Fruit fly (Drosophila melanogaster) whole organism, embryonic: ENCODE data around the gene MtnF.

Experiments
- Bdp1 ChIP-seq: fragments of 200-800 bp; sonication (Bioruptor generic); optimal IDR thresholded peaks from 3 replicates; lab custom pipeline; 2016; ENCODE audit warnings: missing biosample characterization, missing genetic modification characterization
- Bteb2 ChIP-seq: fragments of 200-800 bp; sonication (Bioruptor generic); optimal IDR thresholded peaks from 2 replicates; lab custom pipeline; 2016; ENCODE audit warnings: missing biosample characterization, missing genetic modification characterization
- C15 ChIP-seq: fragments of 200-800 bp; sonication (Bioruptor generic); IDR thresholded peaks from 3 replicates; pipeline ENCODE4 v1.3.6; 2022; ENCODE audit warnings: missing biosample characterization, missing genetic modification characterization
- CG10147 ChIP-seq: fragments of 200-800 bp; sonication (Bioruptor generic); optimal IDR thresholded peaks from 2 replicates; lab custom pipeline; 2019; ENCODE audit warnings: missing biosample characterization, mild to moderate bottlenecking, missing genetic modification characterization, moderate library complexity
- CG10267 ChIP-seq: fragments of 200-800 bp; sonication (Bioruptor generic); optimal IDR thresholded peaks from 2 replicates; lab custom pipeline; 2018; ENCODE audit warnings: missing biosample characterization, mild to moderate bottlenecking, missing genetic modification characterization, moderate library complexity
- CG10431 ChIP-seq: fragments of 200-800 bp; sonication (Bioruptor generic); optimal IDR thresholded peaks from 3 replicates; lab custom pipeline; 2018; ENCODE audit warnings: missing biosample characterization, mild to moderate bottlenecking, missing genetic modification characterization
- CG13775 ChIP-seq: fragments of 200-800 bp; sonication (Bioruptor generic); optimal IDR thresholded peaks from 3 replicates; lab custom pipeline; 2017; ENCODE audit warnings: missing biosample characterization, mild to moderate bottlenecking, missing genetic modification characterization
- CG15269 ChIP-seq: fragments of 200-800 bp; sonication (Bioruptor generic); optimal IDR thresholded peaks from 2 replicates; lab custom pipeline; 2018; ENCODE audit warnings: missing biosample characterization, mild to moderate bottlenecking, missing genetic modification characterization, moderate library complexity
- CG15514 ChIP-seq: fragments of 200-800 bp; sonication (Bioruptor generic); optimal IDR thresholded peaks from 3 replicates; lab custom pipeline; 2017; ENCODE audit warnings: missing biosample characterization, missing genetic modification characterization, mild to moderate bottlenecking, moderate library complexity, missing genetic modification reagents
- CG17385 ChIP-seq: fragments of 200-800 bp; sonication (Bioruptor generic); optimal IDR thresholded peaks from 3 replicates; lab custom pipeline; 2018; ENCODE audit warnings: missing biosample characterization, mild to moderate bottlenecking, missing genetic modification characterization
- CG17568 ChIP-seq: fragments of 200-800 bp; sonication (Bioruptor generic); optimal IDR thresholded peaks from 2 replicates; lab custom pipeline; 2018; ENCODE audit warnings: missing biosample characterization, mild to moderate bottlenecking, missing genetic modification characterization, moderate library complexity
- CG2875 ChIP-seq: fragments of 200-800 bp; sonication (Bioruptor generic); optimal IDR thresholded peaks from 2 replicates; lab custom pipeline; 2017; ENCODE audit warnings: missing biosample characterization, mild to moderate bottlenecking, missing genetic modification characterization, missing genetic modification reagents
- CG3065 ChIP-seq: fragments of 200-800 bp; sonication (Bioruptor generic); optimal IDR thresholded peaks from 2 replicates; lab custom pipeline; 2016; ENCODE audit warnings: missing biosample characterization, missing genetic modification characterization
- CG33213 ChIP-seq: fragments of 200-800 bp; sonication (Bioruptor generic); optimal IDR thresholded peaks from 3 replicates; lab custom pipeline; 2016; ENCODE audit warnings: missing biosample characterization, missing genetic modification characterization
- CG34376 ChIP-seq: fragments of 200-800 bp; sonication (Bioruptor generic); optimal IDR thresholded peaks from 2 replicates; lab custom pipeline; 2018; ENCODE audit warnings: missing biosample characterization, mild to moderate bottlenecking, missing genetic modification characterization
- CG4328 ChIP-seq: fragments of 200-800 bp; sonication (Bioruptor generic); optimal IDR thresholded peaks from 3 replicates; lab custom pipeline; 2017; ENCODE audit warnings: missing biosample characterization, missing genetic modification reagents, missing genetic modification characterization
- CG5180 ChIP-seq: fragments of 200-800 bp; sonication (Bioruptor generic); optimal IDR thresholded peaks from 3 replicates; lab custom pipeline; 2017; ENCODE audit warnings: missing biosample characterization, missing genetic modification characterization, mild to moderate bottlenecking, moderate library complexity, missing genetic modification reagents
- CG6689 ChIP-seq: fragments of 200-800 bp; sonication (Bioruptor generic); IDR thresholded peaks from 2 replicates; pipeline ENCODE4 v1.3.6; 2022; ENCODE audit warnings: missing biosample characterization, missing genetic modification characterization
- CG6813 ChIP-seq: fragments of 200-800 bp; sonication (Bioruptor generic); optimal IDR thresholded peaks from 2 replicates; lab custom pipeline; 2017; ENCODE audit warnings: missing biosample characterization, missing genetic modification characterization, mild to moderate bottlenecking, moderate library complexity, missing genetic modification reagents
- CG9609 ChIP-seq: fragments of 200-800 bp; sonication (Bioruptor generic); optimal IDR thresholded peaks from 3 replicates; lab custom pipeline; 2016; ENCODE audit warnings: missing biosample characterization, missing genetic modification characterization
- CG9727 ChIP-seq: fragments of 200-800 bp; sonication (Bioruptor generic); optimal IDR thresholded peaks from 3 replicates; lab custom pipeline; 2017; ENCODE audit warnings: missing biosample characterization, mild to moderate bottlenecking, missing genetic modification characterization
- CG9797 ChIP-seq: fragments of 200-800 bp; sonication (Bioruptor generic); optimal IDR thresholded peaks from 3 replicates; lab custom pipeline; 2018; ENCODE audit warnings: missing biosample characterization, mild to moderate bottlenecking, missing genetic modification characterization
- CTCF ChIP-seq: fragments of 200-800 bp; sonication (Bioruptor generic); optimal IDR thresholded peaks from 2 replicates; lab custom pipeline; 2017; ENCODE audit warnings: missing biosample characterization, mild to moderate bottlenecking, missing genetic modification characterization, moderate library complexity
- CkIIα-i1 ChIP-seq: fragments of 200-800 bp; sonication (Bioruptor generic); IDR thresholded peaks from 2 replicates; pipeline ENCODE4 v1.3.6; 2022; ENCODE audit warnings: missing biosample characterization, missing genetic modification characterization
- Dref ChIP-seq: fragments of 200-800 bp; sonication (Bioruptor generic); IDR thresholded peaks from 2 replicates; pipeline ENCODE4 v1.3.6; 2022; ENCODE audit warnings: missing biosample characterization, missing genetic modification characterization
- Fer2 ChIP-seq: fragments of 200-800 bp; sonication (Bioruptor generic); optimal IDR thresholded peaks from 2 replicates; lab custom pipeline; 2018; ENCODE audit warnings: missing biosample characterization, mild to moderate bottlenecking, missing genetic modification characterization, moderate library complexity
- Jarid2 ChIP-seq: fragments of 200-800 bp; sonication (Bioruptor generic); optimal IDR thresholded peaks from 3 replicates; lab custom pipeline; 2017; ENCODE audit warnings: mild to moderate bottlenecking, missing biosample characterization, missing genetic modification reagents, missing genetic modification characterization
- Myb ChIP-seq: fragments of 200-800 bp; sonication (Bioruptor generic); optimal IDR thresholded peaks from 2 replicates; lab custom pipeline; 2016; ENCODE audit warnings: missing biosample characterization, missing genetic modification characterization
- NC2β ChIP-seq: fragments of 200-800 bp; sonication (Bioruptor generic); optimal IDR thresholded peaks from 2 replicates; lab custom pipeline; 2016; ENCODE audit warnings: missing biosample characterization, missing genetic modification characterization
- Nf-YC ChIP-seq: fragments of 200-800 bp; optimal IDR thresholded peaks from 3 replicates; lab custom pipeline; 2019; ENCODE audit warnings: missing biosample characterization, mild to moderate bottlenecking, missing genetic modification characterization, moderate library complexity
- Pdp1 ChIP-seq, 2 experiments: fragments of 200-800 bp; sonication (Bioruptor generic); optimal IDR thresholded peaks; 3 replicates each; lab custom pipeline; 2016; ENCODE audit warnings: missing biosample characterization in 2 of 2, missing genetic modification characterization in 2 of 2, mild to moderate bottlenecking in 1 of 2, moderate library complexity in 1 of 2
- Scr ChIP-seq: fragments of 200-800 bp; sonication (Bioruptor generic); IDR thresholded peaks from 2 replicates; pipeline ENCODE4 v1.3.6; 2022; ENCODE audit warnings: missing biosample characterization, missing genetic modification characterization; ENCODE audit not compliant: partially characterized antibody
- Taf1 ChIP-seq: fragments of 200-800 bp; sonication (Bioruptor generic); IDR thresholded peaks from 2 replicates; pipeline ENCODE4 v1.3.6; 2022; ENCODE audit warnings: missing biosample characterization, missing genetic modification characterization
- al ChIP-seq: fragments of 200-800 bp; sonication (Bioruptor generic); IDR thresholded peaks from 2 replicates; pipeline ENCODE4 v1.3.6; 2022; ENCODE audit warnings: missing biosample characterization, missing genetic modification characterization
- bab2 ChIP-seq: fragments of 200-800 bp; sonication (Bioruptor generic); optimal IDR thresholded peaks from 2 replicates; lab custom pipeline; 2016; ENCODE audit warnings: missing biosample characterization, missing genetic modification characterization
- bigmax ChIP-seq: fragments of 200-800 bp; sonication (Bioruptor generic); optimal IDR thresholded peaks from 2 replicates; lab custom pipeline; 2018; ENCODE audit warnings: missing biosample characterization, mild to moderate bottlenecking, missing genetic modification characterization
- chm ChIP-seq: fragments of 200-800 bp; sonication (Bioruptor generic); IDR thresholded peaks from 2 replicates; pipeline ENCODE4 v1.3.6; 2022; ENCODE audit warnings: missing biosample characterization, missing genetic modification characterization
- emc ChIP-seq: fragments of 200-800 bp; sonication (Bioruptor generic); optimal IDR thresholded peaks from 2 replicates; lab custom pipeline; 2016; ENCODE audit warnings: missing biosample characterization, missing genetic modification characterization
- eve ChIP-seq, 2 experiments: fragments of >200 bp; optimal IDR thresholded peaks; 2 replicates each; lab custom pipeline; 2017; ENCODE audit warnings: missing biosample characterization in 2 of 2, missing genetic modification characterization in 2 of 2
- grau ChIP-seq: fragments of 200-800 bp; optimal IDR thresholded peaks from 3 replicates; lab custom pipeline; 2019; ENCODE audit warnings: missing biosample characterization, mild to moderate bottlenecking, missing genetic modification characterization, moderate library complexity
- jigr1 ChIP-seq: fragments of 200-800 bp; sonication (Bioruptor generic); IDR thresholded peaks from 3 replicates; pipeline ENCODE4 v1.3.6; 2022; ENCODE audit warnings: missing biosample characterization, missing genetic modification characterization
- odd ChIP-seq: fragments of 200-800 bp; sonication (Bioruptor generic); optimal IDR thresholded peaks from 2 replicates; lab custom pipeline; 2017; ENCODE audit warnings: missing biosample characterization, mild to moderate bottlenecking, missing genetic modification characterization
- org-1 ChIP-seq: fragments of 200-800 bp; sonication (Bioruptor generic); optimal IDR thresholded peaks from 2 replicates; lab custom pipeline; 2017; ENCODE audit warnings: missing biosample characterization, missing genetic modification characterization
- prd ChIP-seq, 3 experiments: fragments of >200 bp in 2 of 3; fragments of 200-800 bp in 1 of 3; sonication (Bioruptor generic) in 1 of 3; optimal IDR thresholded peaks in 2 of 3; IDR thresholded peaks in 1 of 3; 2 replicates in 2 of 3; 3 replicates in 1 of 3; pipeline versions ENCODE4 v1.3.6 to Lab custom; 2017 to 2022; ENCODE audit warnings: missing biosample characterization in 1 of 3, missing genetic modification characterization in 1 of 3
- sc ChIP-seq, 3 experiments: fragments of >200 bp in 2 of 3; fragments of 200-800 bp in 1 of 3; sonication (Bioruptor generic) in 1 of 3; optimal IDR thresholded peaks; 2 replicates in 2 of 3; 3 replicates in 1 of 3; lab custom pipeline; 2017; ENCODE audit warnings: mild to moderate bottlenecking in 1 of 3, missing biosample characterization in 1 of 3, missing genetic modification characterization in 1 of 3, missing genetic modification reagents in 1 of 3
- schlank ChIP-seq: fragments of 200-800 bp; sonication (Bioruptor generic); optimal IDR thresholded peaks from 2 replicates; lab custom pipeline; 2018; ENCODE audit warnings: missing biosample characterization, mild to moderate bottlenecking, missing genetic modification characterization
- toy ChIP-seq: fragments of 200-800 bp; sonication (Bioruptor generic); IDR thresholded peaks from 2 replicates; pipeline ENCODE4 v1.3.6; 2022; ENCODE audit warnings: missing biosample characterization, missing genetic modification characterization
- vnd ChIP-seq: fragments of 200-800 bp; sonication (Bioruptor generic); IDR thresholded peaks from 3 replicates; pipeline ENCODE4 v1.3.6; 2022; ENCODE audit warnings: missing biosample characterization, missing genetic modification characterization; ENCODE audit not compliant: partially characterized antibody
- zf30C ChIP-seq: fragments of 200-800 bp; sonication (Bioruptor generic); optimal IDR thresholded peaks from 3 replicates; lab custom pipeline; 2018; ENCODE audit warnings: missing biosample characterization, mild to moderate bottlenecking, missing genetic modification characterization
- zfh1 ChIP-seq: fragments of 200-800 bp; sonication (Bioruptor generic); IDR thresholded peaks from 3 replicates; pipeline ENCODE4 v1.3.6; 2022; ENCODE audit warnings: missing biosample characterization, missing genetic modification characterization

Gene MtnF

dm6 chr3R:24585042-24585698 lies 49.8 kb downstream of the MtnF start, which contains the start of the genes CG13625 and mld (continued):
- TF ChIP-seq CG2875 (GFP tag; lab: Kevin White, UChicago) (no peak), prd (optimal IDR thresholded peaks at IDR 0.05; lab: Kevin White, UChicago) (no peak), prd (GFP tag; IDR thresholded peaks at IDR 0.05; lab: Robert Waterston, UW) (no peak), emc (GFP tag; lab: Kevin White, UChicago) (no peak), CG17568 (GFP tag; lab: Kevin White, UChicago) (no peak), Bdp1 (no peak), CG9609 (no peak), CG9797 (GFP tag; lab: Kevin White, UChicago) (peak; percentile 78), zf30C (GFP tag; lab: Kevin White, UChicago) (no peak), CTCF (GFP tag; lab: Kevin White, UChicago) (no peak), Dref (no peak), chm (no peak), sc (optimal IDR thresholded peaks at IDR 0.05; lab: Kevin White, UChicago) (no peak), sc (GFP tag; optimal IDR thresholded peaks at IDR 0.05; lab: Kevin White, UChicago) (no peak), odd (no peak), al (GFP tag; lab: Robert Waterston, UW) (no peak), vnd (GFP tag; lab: Robert Waterston, UW) (no peak), Myb (GFP tag; lab: Kevin White, UChicago) (no peak), CG9727 (GFP tag; lab: Kevin White, UChicago) (peak; percentile 6), CG10431 (no peak), Pdp1 (GFP tag; optimal IDR thresholded peaks at IDR 0.05; lab: Kevin White, UChicago) (peak; percentile 12 to 42), org-1 (GFP tag; lab: Kevin White, UChicago) (no peak), bigmax (GFP tag; lab: Kevin White, UChicago) (no peak), zfh1 (GFP tag; lab: Robert Waterston, UW) (no peak), CG6689 (GFP tag; lab: Robert Waterston, UW) (no peak), Scr (GFP tag; lab: Robert Waterston, UW) (no peak), Taf1 (GFP tag; lab: Robert Waterston, UW) (no peak), toy (no peak), Jarid2 (no peak), CkIIα-i1 (GFP tag; lab: Robert Waterston, UW) (no peak), CG17385 (no peak), jigr1 (GFP tag; lab: Robert Waterston, UW) (no peak), CG6813 (GFP tag; lab: Kevin White, UChicago) (no peak), Nf-YC (tag; lab: Kevin White, UChicago) (peak; percentile 29), CG10267 (tag; lab: Kevin White, UChicago) (peak; percentile 49), bab2 (GFP tag; lab: Kevin White, UChicago) (peak; percentile 11), grau (tag; lab: Kevin White, UChicago) (no peak), CG10147 (GFP tag; lab: Kevin White, UChicago) (no peak), CG3065 (GFP tag; lab: Kevin White, UChicago) (no peak), Fer2 (tag; lab: Kevin White, UChicago) (no peak), eve (GFP tag; optimal IDR thresholded peaks at IDR 0.05; lab: Kevin White, UChicago) (no peak), CG15514 (GFP tag; lab: Kevin White, UChicago) (peak; percentile 12), CG13775 (GFP tag; lab: Kevin White, UChicago) (no peak), C15 (GFP tag; lab: Robert Waterston, UW) (no peak), Bteb2 (GFP tag; lab: Kevin White, UChicago) (no peak), CG34376 (no peak), CG4328 (GFP tag; lab: Kevin White, UChicago) (no peak), CG33213 (no peak), CG15269 (tag; lab: Kevin White, UChicago) (no peak), CG5180 (GFP tag; lab: Kevin White, UChicago) (no peak), schlank (no peak), NC2β (GFP tag; lab: Kevin White, UChicago) (no peak)
